Fruit fly (Drosophila melanogaster): Measurements from ENCODE around the gene CG11892.

Gene CG11892

dm6 chr3R:25321681-25322080 lies 40.3 kb downstream of the CG11892 start:
- TF ChIP-seq CG8478 (optimal IDR thresholded peaks at IDR 0.05) (no peak), CTCF (optimal IDR thresholded peaks at IDR 0.05) (no peak)

DNA sequence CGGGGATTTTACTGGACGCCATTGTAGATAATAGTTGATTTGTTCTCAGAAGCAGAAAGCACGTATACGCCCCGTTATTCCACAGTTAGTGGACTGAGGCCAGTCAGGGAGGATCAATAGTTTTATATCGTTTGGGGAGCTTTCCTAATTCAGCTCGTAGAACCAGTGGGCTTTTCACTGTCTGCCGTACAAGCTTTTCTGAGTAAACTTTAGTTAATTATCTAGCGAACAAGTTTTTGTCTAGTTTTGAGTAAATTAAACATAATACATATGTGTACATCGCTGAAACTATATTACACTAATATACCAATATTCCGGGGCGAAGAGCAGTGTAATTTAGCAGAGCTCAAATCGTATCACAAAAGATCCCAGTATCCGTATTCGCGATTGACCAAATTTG lies 41.3 kb downstream of the CG11892 start, which contains the start of gene CG10562:
Gene CG10562, minus strand, starts transcription at position 101 of the 400 bp plus-strand sequence.
- no peak for TF ChIP-seq CTCF (optimal IDR thresholded peaks at IDR 0.05)
- TF ChIP-seq CG8478 (optimal IDR thresholded peaks at IDR 0.05) = no peak

- TF ChIP-seq CTCF (optimal IDR thresholded peaks at IDR 0.05) (no peak), CG8478 (optimal IDR thresholded peaks at IDR 0.05) (no peak)
These were observed 47.7 kb downstream of the CG11892 start, which contains the start of gene CHKov1 for dm6 chr3R:25329079-25329478. CHKov1 (minus strand) TSS chr3R:25329316.

dm6 chr3R:25331103-25331502 lies 49.8 kb downstream of the CG11892 start, which contains the start of gene CHKov2:
CHKov2 (minus strand) TSS chr3R:25331203.
- TF ChIP-seq CTCF (optimal IDR thresholded peaks at IDR 0.05) (no peak), CG8478 (optimal IDR thresholded peaks at IDR 0.05) (no peak)
